Fruit fly (Drosophila melanogaster) whole organism, embryonic: ENCODE results near the gene Rh5.

ENCODE experiments used
- C15 ChIP-seq: fragments of 200-800 bp; sonication (Bioruptor generic); IDR thresholded peaks from 3 replicates; pipeline ENCODE4 v1.3.6; 2022; ENCODE audit warnings: missing biosample characterization, missing genetic modification characterization
- CG10979 ChIP-seq: fragments of 200-800 bp; sonication (Bioruptor generic); optimal IDR thresholded peaks from 2 replicates; lab custom pipeline; 2018; ENCODE audit warnings: missing biosample characterization, mild to moderate bottlenecking, missing genetic modification characterization, moderate library complexity
- CG13123 ChIP-seq: fragments of 200-800 bp; sonication (Bioruptor generic); optimal IDR thresholded peaks from 2 replicates; lab custom pipeline; 2016; ENCODE audit warnings: missing biosample characterization, missing genetic modification characterization
- CG13624 ChIP-seq: fragments of 200-800 bp; sonication (Bioruptor generic); optimal IDR thresholded peaks from 2 replicates; lab custom pipeline; 2016; ENCODE audit warnings: missing biosample characterization, missing genetic modification characterization
- CG14860 ChIP-seq: fragments of 200-800 bp; sonication (Bioruptor generic); IDR thresholded peaks from 3 replicates; pipeline ENCODE4 v1.3.6; 2022; ENCODE audit warnings: missing biosample characterization, missing genetic modification characterization; ENCODE audit not compliant: partially characterized antibody
- CG1529 ChIP-seq: fragments of 200-800 bp; sonication (Bioruptor generic); optimal IDR thresholded peaks from 3 replicates; lab custom pipeline; 2018; ENCODE audit warnings: missing biosample characterization, missing genetic modification characterization
- CG1647 ChIP-seq: fragments of 200-800 bp; sonication (Bioruptor generic); optimal IDR thresholded peaks from 3 replicates; lab custom pipeline; 2016; ENCODE audit warnings: missing biosample characterization, missing genetic modification characterization
- CG16779 ChIP-seq: fragments of 200-800 bp; sonication (Bioruptor generic); IDR thresholded peaks from 2 replicates; pipeline ENCODE4 v1.3.6; 2022; ENCODE audit warnings: missing biosample characterization, missing genetic modification characterization
- CG1792 ChIP-seq: fragments of 200-800 bp; sonication (Bioruptor generic); optimal IDR thresholded peaks from 2 replicates; lab custom pipeline; 2016; ENCODE audit warnings: missing biosample characterization, missing genetic modification characterization
- CG32767 ChIP-seq: fragments of 200-800 bp; sonication (Bioruptor generic); IDR thresholded peaks from 2 replicates; pipeline ENCODE4 v1.3.6; 2022; ENCODE audit warnings: missing biosample characterization, missing genetic modification characterization
- CG4404 ChIP-seq: fragments of 200-800 bp; sonication (Bioruptor generic); IDR thresholded peaks from 2 replicates; pipeline ENCODE4 v1.3.6; 2022; ENCODE audit warnings: missing biosample characterization, missing genetic modification characterization
- CG4424 ChIP-seq: fragments of 200-800 bp; sonication (Bioruptor generic); optimal IDR thresholded peaks from 3 replicates; lab custom pipeline; 2016; ENCODE audit warnings: missing biosample characterization, missing genetic modification characterization
- CG4820 ChIP-seq: fragments of 200-800 bp; sonication (Bioruptor generic); optimal IDR thresholded peaks from 3 replicates; lab custom pipeline; 2016; ENCODE audit warnings: missing biosample characterization, missing genetic modification characterization
- CG6813 ChIP-seq: fragments of 200-800 bp; sonication (Bioruptor generic); optimal IDR thresholded peaks from 2 replicates; lab custom pipeline; 2017; ENCODE audit warnings: missing biosample characterization, missing genetic modification characterization, mild to moderate bottlenecking, moderate library complexity, missing genetic modification reagents
- CG7745 ChIP-seq: fragments of 200-800 bp; sonication (Bioruptor generic); optimal IDR thresholded peaks from 2 replicates; lab custom pipeline; 2018; ENCODE audit warnings: missing biosample characterization, mild to moderate bottlenecking, missing genetic modification characterization, moderate library complexity
- CG8765 ChIP-seq: fragments of 200-800 bp; sonication (Bioruptor generic); IDR thresholded peaks from 2 replicates; pipeline ENCODE4 v1.3.6; 2022; ENCODE audit warnings: missing biosample characterization, missing genetic modification characterization
- Chrac-16 ChIP-seq: fragments of 200-800 bp; sonication (Bioruptor generic); optimal IDR thresholded peaks from 3 replicates; lab custom pipeline; 2016; ENCODE audit warnings: missing biosample characterization, missing genetic modification characterization
- CoRest ChIP-seq: fragments of 200-800 bp; sonication (Bioruptor generic); optimal IDR thresholded peaks from 3 replicates; lab custom pipeline; 2018; ENCODE audit warnings: missing biosample characterization, mild to moderate bottlenecking, missing genetic modification characterization, moderate library complexity
- Dad ChIP-seq: fragments of 200-800 bp; sonication (Bioruptor generic); optimal IDR thresholded peaks from 3 replicates; lab custom pipeline; 2016; ENCODE audit warnings: missing biosample characterization, missing genetic modification characterization
- Dek ChIP-seq: fragments of 200-800 bp; sonication (Bioruptor generic); optimal IDR thresholded peaks from 3 replicates; lab custom pipeline; 2019; ENCODE audit warnings: missing biosample characterization, mild to moderate bottlenecking, missing genetic modification characterization, moderate library complexity
- Doc2 ChIP-seq: fragments of 200-800 bp; sonication (Bioruptor generic); IDR thresholded peaks from 2 replicates; pipeline ENCODE4 v1.3.6; 2022; ENCODE audit warnings: missing biosample characterization, missing genetic modification characterization
- GATAe ChIP-seq: fragments of 200-800 bp; sonication (Bioruptor generic); conservative IDR thresholded peaks from 2 replicates; pipeline ENCODE4 v1.3.6; 2022; ENCODE audit warnings: missing biosample characterization, missing genetic modification characterization
- HLHmδ ChIP-seq: fragments of 200-800 bp; sonication (Bioruptor generic); optimal IDR thresholded peaks from 2 replicates; lab custom pipeline; 2018; ENCODE audit warnings: missing biosample characterization, mild to moderate bottlenecking, missing genetic modification characterization, moderate library complexity
- Hr39 ChIP-seq: fragments of >200 bp; optimal IDR thresholded peaks from 2 replicates; lab custom pipeline; 2017
- Hr51 ChIP-seq, 2 experiments: fragments of 200-800 bp; sonication (Bioruptor generic); optimal IDR thresholded peaks; 2 replicates in 1 of 2; 3 replicates in 1 of 2; lab custom pipeline; 2016 to 2018; ENCODE audit warnings: missing biosample characterization in 2 of 2, missing genetic modification characterization in 2 of 2, mild to moderate bottlenecking in 1 of 2, moderate library complexity in 1 of 2
- Myb ChIP-seq: fragments of 200-800 bp; sonication (Bioruptor generic); optimal IDR thresholded peaks from 2 replicates; lab custom pipeline; 2016; ENCODE audit warnings: missing biosample characterization, missing genetic modification characterization
- NfI ChIP-seq: fragments of 200-800 bp; sonication (Bioruptor generic); optimal IDR thresholded peaks from 3 replicates; lab custom pipeline; 2018; ENCODE audit warnings: missing biosample characterization, mild to moderate bottlenecking, missing genetic modification characterization, moderate library complexity
- Ptx1 ChIP-seq: fragments of 200-800 bp; sonication (Bioruptor generic); IDR thresholded peaks from 2 replicates; pipeline ENCODE4 v1.3.6; 2022; ENCODE audit warnings: missing biosample characterization, missing genetic modification characterization
- Sox102F ChIP-seq: fragments of 200-800 bp; sonication (Bioruptor generic); optimal IDR thresholded peaks from 2 replicates; lab custom pipeline; 2018; ENCODE audit warnings: missing biosample characterization, mild to moderate bottlenecking, missing genetic modification characterization, moderate library complexity
- Ssrp ChIP-seq: fragments of 200-800 bp; sonication (Bioruptor generic); optimal IDR thresholded peaks from 2 replicates; lab custom pipeline; 2018; ENCODE audit warnings: missing biosample characterization, mild to moderate bottlenecking, missing genetic modification characterization, moderate library complexity
- Vsx1 ChIP-seq: fragments of 200-800 bp; sonication (Bioruptor generic); optimal IDR thresholded peaks from 2 replicates; lab custom pipeline; 2017; ENCODE audit warnings: missing biosample characterization, mild to moderate bottlenecking, missing genetic modification characterization, missing genetic modification reagents
- abd-A ChIP-seq: fragments of 200-800 bp; sonication (Bioruptor generic); optimal IDR thresholded peaks from 3 replicates; lab custom pipeline; 2019; ENCODE audit warnings: missing biosample characterization, mild to moderate bottlenecking, missing genetic modification characterization, moderate library complexity
- bsh ChIP-seq, 2 experiments: fragments of 200-800 bp; sonication (Bioruptor generic); optimal IDR thresholded peaks; 2 replicates each; lab custom pipeline; 2017 to 2018; ENCODE audit warnings: mild to moderate bottlenecking in 2 of 2, missing biosample characterization in 2 of 2, missing genetic modification characterization in 2 of 2, moderate library complexity in 1 of 2
- cwo ChIP-seq: fragments of 200-800 bp; sonication (Bioruptor generic); optimal IDR thresholded peaks from 3 replicates; lab custom pipeline; 2017; ENCODE audit warnings: missing biosample characterization, missing genetic modification characterization, mild to moderate bottlenecking, moderate library complexity, missing genetic modification reagents
- eyg ChIP-seq: fragments of 200-800 bp; sonication (Bioruptor generic); optimal IDR thresholded peaks from 3 replicates; lab custom pipeline; 2016; ENCODE audit warnings: missing biosample characterization, missing genetic modification characterization
- gsb-n ChIP-seq: fragments of 200-800 bp; sonication (Bioruptor generic); optimal IDR thresholded peaks from 3 replicates; lab custom pipeline; 2018; ENCODE audit warnings: missing biosample characterization, mild to moderate bottlenecking, missing genetic modification characterization
- hbn ChIP-seq: fragments of 200-800 bp; sonication (Bioruptor generic); IDR thresholded peaks from 2 replicates; pipeline ENCODE4 v1.3.6; 2022; ENCODE audit warnings: missing biosample characterization, missing genetic modification characterization; ENCODE audit not compliant: partially characterized antibody
- jing ChIP-seq: fragments of 200-800 bp; sonication (Bioruptor generic); optimal IDR thresholded peaks from 2 replicates; lab custom pipeline; 2018; ENCODE audit warnings: missing biosample characterization, mild to moderate bottlenecking, missing genetic modification characterization
- kay ChIP-seq: fragments of 200-800 bp; sonication (Bioruptor generic); optimal IDR thresholded peaks from 2 replicates; lab custom pipeline; 2016; ENCODE audit warnings: missing biosample characterization, missing genetic modification characterization
- lola ChIP-seq, 3 experiments: fragments of >200 bp in 2 of 3; fragments of 200-800 bp in 1 of 3; sonication (Bioruptor generic) in 1 of 3; optimal IDR thresholded peaks; 2 replicates each; lab custom pipeline; 2017 to 2019; ENCODE audit warnings: missing biosample characterization in 3 of 3, missing genetic modification characterization in 3 of 3, mild to moderate bottlenecking in 1 of 3, moderate library complexity in 1 of 3
- mirr ChIP-seq: fragments of 200-800 bp; sonication (Bioruptor generic); optimal IDR thresholded peaks from 3 replicates; lab custom pipeline; 2018; ENCODE audit warnings: missing biosample characterization, mild to moderate bottlenecking, missing genetic modification characterization
- p53 ChIP-seq: fragments of 200-800 bp; sonication (Bioruptor generic); optimal IDR thresholded peaks from 2 replicates; lab custom pipeline; 2016; ENCODE audit warnings: missing biosample characterization, missing genetic modification characterization
- phol ChIP-seq: fragments of 200-800 bp; sonication (Bioruptor generic); optimal IDR thresholded peaks from 3 replicates; lab custom pipeline; 2018; ENCODE audit warnings: missing biosample characterization, mild to moderate bottlenecking, missing genetic modification characterization, moderate library complexity
- psq ChIP-seq: fragments of 200-800 bp; sonication (Bioruptor generic); optimal IDR thresholded peaks from 2 replicates; lab custom pipeline; 2017; ENCODE audit warnings: missing biosample characterization, missing genetic modification characterization
- sima ChIP-seq: fragments of 200-800 bp; sonication (Bioruptor generic); optimal IDR thresholded peaks from 2 replicates; lab custom pipeline; 2016; ENCODE audit warnings: missing biosample characterization, missing genetic modification characterization
- stwl ChIP-seq: fragments of 200-800 bp; sonication (Bioruptor generic); optimal IDR thresholded peaks from 3 replicates; lab custom pipeline; 2018; ENCODE audit warnings: missing biosample characterization, mild to moderate bottlenecking, missing genetic modification characterization, moderate library complexity
- tin ChIP-seq: fragments of 200-800 bp; sonication (Bioruptor generic); optimal IDR thresholded peaks from 3 replicates; lab custom pipeline; 2016; ENCODE audit warnings: missing biosample characterization, missing genetic modification characterization
- tll ChIP-seq, 2 experiments: fragments of 200-800 bp in 1 of 2; fragments of >200 bp in 1 of 2; sonication (Bioruptor generic) in 1 of 2; optimal IDR thresholded peaks; 2 replicates each; lab custom pipeline; 2017 to 2019; ENCODE audit warnings: missing biosample characterization in 2 of 2, missing genetic modification characterization in 2 of 2, mild to moderate bottlenecking in 1 of 2, moderate library complexity in 1 of 2

Gene Rh5

DNA sequence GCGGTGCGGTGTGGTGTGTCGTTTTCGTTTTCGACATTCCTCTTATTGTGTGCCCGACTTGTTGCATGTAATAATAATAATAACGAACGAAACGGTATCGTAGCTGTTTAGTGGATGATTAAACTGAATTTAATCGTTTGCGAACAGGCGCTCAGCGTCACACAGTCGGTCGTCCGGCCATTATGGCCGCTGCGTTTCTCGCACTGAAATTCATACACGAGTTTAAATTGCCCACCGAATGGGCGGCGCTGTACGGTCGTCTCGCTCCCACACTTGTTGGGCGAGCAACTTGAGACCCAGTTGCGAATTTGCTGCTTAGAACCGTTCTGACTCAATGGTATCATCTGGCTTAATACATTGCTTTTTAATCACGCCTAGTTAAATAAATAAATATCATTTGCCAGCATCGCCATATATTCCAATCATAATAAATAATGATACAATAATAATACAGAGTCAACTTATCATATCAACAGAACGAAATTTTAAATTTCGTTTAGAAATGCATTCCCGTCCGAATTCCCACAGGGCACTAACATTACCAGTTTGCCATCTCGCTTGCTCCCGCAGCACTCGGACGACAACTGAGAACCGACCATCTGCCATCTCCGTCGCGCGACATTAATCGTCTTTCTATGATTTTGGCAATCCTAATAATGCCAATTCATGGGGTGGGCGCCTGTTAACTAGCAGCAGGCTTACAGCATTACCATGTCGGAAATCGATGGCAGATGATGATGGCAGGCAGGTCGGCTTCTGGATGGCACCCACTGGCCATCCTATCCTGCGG, 3.1 kb downstream of the Rh5 start (continued):
- TF ChIP-seq CG10979 (tag; lab: Kevin White, UChicago), result peak; percentile 92
- no peak for TF ChIP-seq stwl (tag; lab: Kevin White, UChicago)
- TF ChIP-seq phol (tag; lab: Kevin White, UChicago), result peak; percentile 91
- TF ChIP-seq sima, result no peak
- TF ChIP-seq lola (GFP tag; optimal IDR thresholded peaks at IDR 0.05; lab: Kevin White, UChicago), result peak in 1 of 3 experiments; percentile 92
- TF ChIP-seq CG1647, result peak; percentile 80
- TF ChIP-seq hbn (GFP tag; lab: Robert Waterston, UW), result no peak
- peak; percentile 89 for TF ChIP-seq Chrac-16 (GFP tag; lab: Kevin White, UChicago)
- no peak for TF ChIP-seq jing
- no peak for TF ChIP-seq GATAe (GFP tag; lab: Robert Waterston, UW)
- peak; percentile 30 for TF ChIP-seq CG1792 (GFP tag; lab: Kevin White, UChicago)
- peak; percentile 90 for TF ChIP-seq Ssrp
- peak; percentile 20 for TF ChIP-seq Myb (GFP tag; lab: Kevin White, UChicago)
- peak; percentile 92 for TF ChIP-seq Vsx1 (GFP tag; lab: Kevin White, UChicago)
- no peak for TF ChIP-seq psq (GFP tag; lab: Kevin White, UChicago)
- TF ChIP-seq CG1529 (GFP tag; lab: Kevin White, UChicago), result peak; percentile 77
- TF ChIP-seq Dek (tag; lab: Kevin White, UChicago), result peak; percentile 93
- TF ChIP-seq CG4820 (GFP tag; lab: Kevin White, UChicago), result peak; percentile 72
- peak; percentile 71 to 92 for TF ChIP-seq Hr51 (GFP tag; optimal IDR thresholded peaks at IDR 0.05; lab: Kevin White, UChicago)
- TF ChIP-seq kay, result peak; percentile 89
- TF ChIP-seq CG13624 (GFP tag; lab: Kevin White, UChicago), result peak; percentile 16
- TF ChIP-seq CG14860 (GFP tag; lab: Robert Waterston, UW), result no peak
- TF ChIP-seq CG7745, result no peak
- no peak for TF ChIP-seq p53 (GFP tag; lab: Kevin White, UChicago)
- peak; percentile 86 for TF ChIP-seq Sox102F (GFP tag; lab: Kevin White, UChicago)
- TF ChIP-seq C15, result no peak
- peak; percentile 85 for TF ChIP-seq CG13123 (GFP tag; lab: Kevin White, UChicago)
- peak; percentile 68 for TF ChIP-seq Dad (GFP tag; lab: Kevin White, UChicago)
- no peak for TF ChIP-seq Hr39 (lab: Kevin White, UChicago)
- no peak for TF ChIP-seq CG32767
- TF ChIP-seq CG8765 (GFP tag; lab: Robert Waterston, UW), result no peak
- TF ChIP-seq NfI (GFP tag; lab: Kevin White, UChicago), result peak; percentile 95
- TF ChIP-seq HLHmδ (GFP tag; lab: Kevin White, UChicago), result peak; percentile 61
- TF ChIP-seq CG16779 (GFP tag; lab: Robert Waterston, UW), result no peak
- peak; percentile 86 for TF ChIP-seq CG6813 (GFP tag; lab: Kevin White, UChicago)
- peak; percentile 89 for TF ChIP-seq CG4424 (GFP tag; lab: Kevin White, UChicago)
- TF ChIP-seq mirr (GFP tag; lab: Kevin White, UChicago), result peak; percentile 91
- peak; percentile 97 for TF ChIP-seq CoRest (tag; lab: Kevin White, UChicago)
- TF ChIP-seq cwo (GFP tag; lab: Kevin White, UChicago), result peak; percentile 88
- peak in 1 of 2 experiments; percentile 91 for TF ChIP-seq tll (GFP tag; optimal IDR thresholded peaks at IDR 0.05; lab: Kevin White, UChicago)
- TF ChIP-seq Doc2 (GFP tag; lab: Robert Waterston, UW), result no peak
- peak; percentile 100 for TF ChIP-seq abd-A (tag; lab: Kevin White, UChicago)
- TF ChIP-seq tin (GFP tag; lab: Kevin White, UChicago), result peak; percentile 85
- no peak for TF ChIP-seq eyg (GFP tag; lab: Kevin White, UChicago)
- TF ChIP-seq Ptx1, result no peak
- no peak for TF ChIP-seq CG4404 (GFP tag; lab: Robert Waterston, UW)
- TF ChIP-seq gsb-n, result peak; percentile 68
- peak; percentile 55 to 90 for TF ChIP-seq bsh (GFP tag; optimal IDR thresholded peaks at IDR 0.05; lab: Kevin White, UChicago)
